Fruit fly (Drosophila melanogaster): ENCODE measurements around the gene slou.

The slou gene

DNA sequence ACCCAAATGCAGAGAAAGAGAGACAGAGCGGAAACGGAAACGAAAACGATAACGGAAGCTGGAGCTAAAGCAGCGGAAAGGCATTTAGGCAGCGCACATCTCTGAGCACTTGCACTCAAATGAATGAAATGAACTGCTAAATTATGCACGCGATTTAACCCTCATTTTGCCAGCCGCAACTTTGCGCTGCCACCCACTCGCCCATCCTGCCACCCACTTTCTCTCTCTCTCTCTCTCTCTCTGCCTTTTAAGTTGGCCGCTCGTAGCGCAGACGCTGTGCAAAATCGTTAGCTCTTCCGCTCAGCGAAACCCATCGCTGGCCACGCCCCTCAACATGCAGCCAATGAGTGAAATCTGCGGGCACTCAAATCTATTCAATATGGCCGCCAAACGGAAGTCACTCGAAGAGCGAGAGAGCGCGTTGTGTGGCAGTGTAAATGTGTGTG lies 4.5 kb upstream of the slou start (continued):
- TF ChIP-seq Chrac-16 (GFP tag; optimal IDR thresholded peaks at IDR 0.05), result no peak
- TF ChIP-seq insv (GFP tag; optimal IDR thresholded peaks at IDR 0.05), result no peak
- TF ChIP-seq D19B (GFP tag; optimal IDR thresholded peaks at IDR 0.05), result no peak
- peak; percentile 42; the same call in 1 of the 2 replicates for TF ChIP-seq CG17328 (GFP tag; IDR thresholded peaks at IDR 0.05)
- TF ChIP-seq ATbp (GFP tag; optimal IDR thresholded peaks at IDR 0.05), result peak; percentile 30
- TF ChIP-seq CG7271 (tag; optimal IDR thresholded peaks at IDR 0.05), result peak; percentile 63
- no peak for TF ChIP-seq CG5245 (GFP tag; optimal IDR thresholded peaks at IDR 0.05)
- TF ChIP-seq CG9727 (GFP tag; optimal IDR thresholded peaks at IDR 0.05), result peak; percentile 29
- TF ChIP-seq btn (GFP tag; optimal IDR thresholded peaks at IDR 0.05), result no peak
- TF ChIP-seq CG11398 (GFP tag; optimal IDR thresholded peaks at IDR 0.05), result no peak
- no peak for TF ChIP-seq Opbp (GFP tag; IDR thresholded peaks at IDR 0.05; ENCODE audit: partially characterized antibody)
- 0 out of 3 replicates have a peak, but pooled peaks have one; percentile 16 for TF ChIP-seq Doc3 (GFP tag; IDR thresholded peaks at IDR 0.05; ENCODE audit: partially characterized antibody)
- no peak for TF ChIP-seq CG3838 (GFP tag; optimal IDR thresholded peaks at IDR 0.05)
- peak; percentile 36 for TF ChIP-seq CG6765 (GFP tag; optimal IDR thresholded peaks at IDR 0.05)
- peak; percentile 19; the same call in 1 of the 2 replicates for TF ChIP-seq Bgb (GFP tag; IDR thresholded peaks at IDR 0.05; ENCODE audit: partially characterized antibody)
- TF ChIP-seq CG4707 (GFP tag; optimal IDR thresholded peaks at IDR 0.05), result peak; percentile 42
- no peak for TF ChIP-seq CG6175 (GFP tag; IDR thresholded peaks at IDR 0.05)
- TF ChIP-seq hth (optimal IDR thresholded peaks at IDR 0.05), result no peak
- TF ChIP-seq CG13287 (GFP tag; IDR thresholded peaks at IDR 0.05; ENCODE audit: partially characterized antibody), result peak; percentile 23; the same call in 1 of the 2 replicates
- TF ChIP-seq Kr (GFP tag; optimal IDR thresholded peaks at IDR 0.05), result peak; percentile 24
- TF ChIP-seq twi (tag; optimal IDR thresholded peaks at IDR 0.05), result no peak
- no peak for TF ChIP-seq hkb (optimal IDR thresholded peaks at IDR 0.05)
- TF ChIP-seq hkb (GFP tag; IDR thresholded peaks at IDR 0.05), result peak; percentile 58
- peak; percentile 1 for TF ChIP-seq trem (tag; optimal IDR thresholded peaks at IDR 0.05)
- TF ChIP-seq CG2116 (GFP tag; optimal IDR thresholded peaks at IDR 0.05), result peak; percentile 23
- peak; percentile 98 for TF ChIP-seq z (GFP tag; IDR thresholded peaks at IDR 0.05)
- no peak for TF ChIP-seq CG12299 (tag; optimal IDR thresholded peaks at IDR 0.05)
- TF ChIP-seq mirr (GFP tag; optimal IDR thresholded peaks at IDR 0.05), result no peak
- TF ChIP-seq Deaf1 (tag; optimal IDR thresholded peaks at IDR 0.05), result no peak
- peak; percentile 32 for TF ChIP-seq gsb-n (tag; optimal IDR thresholded peaks at IDR 0.05)
- TF ChIP-seq esg (GFP tag; conservative IDR thresholded peaks at IDR 0.05), result no peak
- TF ChIP-seq jing (GFP tag; optimal IDR thresholded peaks at IDR 0.05), result no peak
- peak; percentile 14 for TF ChIP-seq CG17568 (GFP tag; optimal IDR thresholded peaks at IDR 0.05)
- peak; percentile 98 for TF ChIP-seq Nf-YB (GFP tag; optimal IDR thresholded peaks at IDR 0.05)
- peak; percentile 38 for TF ChIP-seq fd64A (GFP tag; optimal IDR thresholded peaks at IDR 0.05)
- TF ChIP-seq CG14014 (GFP tag; IDR thresholded peaks at IDR 0.05), result no peak
- peak; percentile 54 for TF ChIP-seq odd (GFP tag; optimal IDR thresholded peaks at IDR 0.05)
- no peak for TF ChIP-seq CG6683 (GFP tag; optimal IDR thresholded peaks at IDR 0.05)
- no peak for TF ChIP-seq Ssrp (tag; optimal IDR thresholded peaks at IDR 0.05)
- TF ChIP-seq trh (GFP tag; optimal IDR thresholded peaks at IDR 0.05), result no peak
- no peak for TF ChIP-seq CG30431 (GFP tag; optimal IDR thresholded peaks at IDR 0.05)
- TF ChIP-seq H15 (GFP tag; IDR thresholded peaks at IDR 0.05), result no peak
- TF ChIP-seq Sox100B (GFP tag; optimal IDR thresholded peaks at IDR 0.05), result peak; percentile 19
- no peak for TF ChIP-seq tup (GFP tag; optimal IDR thresholded peaks at IDR 0.05)
- TF ChIP-seq NC2β (GFP tag; optimal IDR thresholded peaks at IDR 0.05), result no peak
- TF ChIP-seq CG15269 (tag; optimal IDR thresholded peaks at IDR 0.05), result no peak
- TF ChIP-seq MBD-R2 (GFP tag; IDR thresholded peaks at IDR 0.05), result no peak

Data from whole organism, embryonic.